Fruit fly (Drosophila melanogaster): Measurements from ENCODE around the gene bab2.
A peak's percentile ranks its signal among the peaks of the same experiment; 100 is the strongest.

Gene bab2

DNA sequence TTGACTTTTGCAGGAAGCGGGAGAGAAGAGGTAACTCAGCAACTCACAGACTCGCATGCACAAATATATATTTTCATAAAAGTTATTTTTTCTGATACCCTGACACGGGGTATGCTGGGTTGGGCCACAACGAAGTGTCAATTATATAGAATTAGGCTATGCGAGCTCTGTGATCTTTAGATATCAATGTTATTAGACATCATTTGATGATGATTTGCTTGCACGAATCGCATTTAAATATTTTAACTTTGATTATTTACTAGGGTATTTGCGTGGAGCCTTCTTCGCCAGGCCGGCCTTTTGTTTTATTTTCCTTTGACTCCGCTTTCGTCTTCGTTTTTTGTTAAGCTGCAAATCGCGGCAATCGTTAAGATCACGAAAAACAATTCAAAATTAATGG is 47.5 kb downstream of the bab2 start (continued):
- TF ChIP-seq vri (GFP tag; optimal IDR thresholded peaks at IDR 0.05) (peak; percentile 74), acj6 (GFP tag; optimal IDR thresholded peaks at IDR 0.05) (peak; percentile 84), CG6808 (GFP tag; optimal IDR thresholded peaks at IDR 0.05) (peak; percentile 85), CG31627 (GFP tag; optimal IDR thresholded peaks at IDR 0.05) (peak; percentile 90), CG9139 (GFP tag; optimal IDR thresholded peaks at IDR 0.05) (peak; percentile 76), CG15336 (GFP tag; IDR thresholded peaks at IDR 0.05) (peak; percentile 30; the same call in 1 of the 2 replicates), spab (GFP tag; optimal IDR thresholded peaks at IDR 0.05) (peak; percentile 81), CG1621 (tag; optimal IDR thresholded peaks at IDR 0.05) (peak; percentile 71), fd59A (GFP tag; optimal IDR thresholded peaks at IDR 0.05) (peak; percentile 80), achi (GFP tag; optimal IDR thresholded peaks at IDR 0.05) (peak; percentile 75), CG11902 (GFP tag; optimal IDR thresholded peaks at IDR 0.05) (peak; percentile 81), CG8119 (GFP tag; IDR thresholded peaks at IDR 0.05) (no peak), Sox14 (GFP tag; optimal IDR thresholded peaks at IDR 0.05) (peak; percentile 81), OdsH (GFP tag; optimal IDR thresholded peaks at IDR 0.05) (peak; percentile 81), svp (GFP tag) (peak; percentile 95), CG6276 (GFP tag; optimal IDR thresholded peaks at IDR 0.05) (no peak), Hr38 (GFP tag; optimal IDR thresholded peaks at IDR 0.05) (no peak), pdm3 (GFP tag; optimal IDR thresholded peaks at IDR 0.05) (peak; percentile 86), CG11762 (GFP tag; optimal IDR thresholded peaks at IDR 0.05; ENCODE audit: insufficient read depth) (peak; percentile 68), topi (GFP tag; optimal IDR thresholded peaks at IDR 0.05) (peak; percentile 85), CG11294 (GFP tag; IDR thresholded peaks at IDR 0.05) (no peak), Hr4 (GFP tag; optimal IDR thresholded peaks at IDR 0.05) (peak; percentile 28)

DNA sequence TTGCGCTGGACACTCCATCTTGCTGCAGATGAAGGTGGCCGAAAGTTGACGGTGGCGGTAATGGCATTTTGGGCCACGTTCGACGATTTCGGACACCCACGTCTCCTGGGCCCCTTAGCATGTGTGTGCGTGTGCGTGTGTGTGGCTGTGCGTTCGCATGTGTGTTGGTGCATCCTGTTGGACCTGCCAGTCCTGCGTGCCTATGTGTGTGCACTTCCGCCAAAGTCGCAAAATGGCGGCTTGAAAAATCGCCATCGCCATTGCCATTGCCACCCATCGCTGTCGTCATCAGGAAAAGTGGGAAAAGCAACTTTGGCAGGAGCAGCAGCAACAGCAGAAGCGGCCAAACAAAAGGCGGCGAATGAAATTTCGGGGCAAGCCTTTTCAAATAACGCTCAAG is 53.3 kb downstream of the bab2 start:
- TF ChIP-seq Lpt (GFP tag; optimal IDR thresholded peaks at IDR 0.05) (no peak), CG11294 (GFP tag; IDR thresholded peaks at IDR 0.05) (no peak), Hr4 (GFP tag; optimal IDR thresholded peaks at IDR 0.05) (no peak), topi (GFP tag; optimal IDR thresholded peaks at IDR 0.05) (no peak), CG4318 (GFP tag; optimal IDR thresholded peaks at IDR 0.05) (no peak), Sox102F (GFP tag; optimal IDR thresholded peaks at IDR 0.05) (no peak), OdsH (GFP tag; optimal IDR thresholded peaks at IDR 0.05) (no peak), Eip93F (GFP tag; optimal IDR thresholded peaks at IDR 0.05) (no peak), fd59A (GFP tag; optimal IDR thresholded peaks at IDR 0.05) (no peak), Ets21C (GFP tag; optimal IDR thresholded peaks at IDR 0.05) (no peak), CG3032 (tag; optimal IDR thresholded peaks at IDR 0.05) (no peak), CG6808 (GFP tag; optimal IDR thresholded peaks at IDR 0.05) (no peak), Blimp-1 (GFP tag; optimal IDR thresholded peaks at IDR 0.05) (no peak), acj6 (GFP tag; optimal IDR thresholded peaks at IDR 0.05) (no peak), CG8319 (GFP tag; optimal IDR thresholded peaks at IDR 0.05) (no peak), CG6792 (GFP tag; optimal IDR thresholded peaks at IDR 0.05) (no peak)

DNA sequence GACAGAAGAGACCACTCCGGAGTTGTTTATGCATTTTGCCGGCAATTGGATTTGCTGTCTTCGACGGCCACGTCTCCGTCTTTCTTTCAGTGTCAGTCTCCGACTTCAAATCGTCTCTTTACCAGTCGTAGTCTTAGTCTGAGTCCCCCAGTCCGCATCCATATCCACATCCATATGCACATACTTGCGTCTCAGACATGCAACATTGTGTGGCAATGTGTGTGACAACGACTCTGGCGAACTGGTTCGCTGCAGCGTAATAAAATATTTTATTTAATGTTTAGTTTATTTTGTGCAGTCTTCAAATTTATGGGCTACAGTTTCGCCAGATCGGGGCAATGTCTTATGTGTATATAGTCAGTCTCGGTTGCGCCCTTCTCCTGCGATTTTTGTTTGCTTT is 55.4 kb downstream of the bab2 start:
- TF ChIP-seq CG32006 (GFP tag; optimal IDR thresholded peaks at IDR 0.05), result peak; percentile 4
- peak; percentile 25 for TF ChIP-seq CG6276 (GFP tag; optimal IDR thresholded peaks at IDR 0.05)
- no peak for TF ChIP-seq Hr4 (GFP tag; optimal IDR thresholded peaks at IDR 0.05)
- peak; percentile 95 for TF ChIP-seq dsx (GFP tag; optimal IDR thresholded peaks at IDR 0.05; ENCODE audit: poor library complexity, severe bottlenecking)

DNA sequence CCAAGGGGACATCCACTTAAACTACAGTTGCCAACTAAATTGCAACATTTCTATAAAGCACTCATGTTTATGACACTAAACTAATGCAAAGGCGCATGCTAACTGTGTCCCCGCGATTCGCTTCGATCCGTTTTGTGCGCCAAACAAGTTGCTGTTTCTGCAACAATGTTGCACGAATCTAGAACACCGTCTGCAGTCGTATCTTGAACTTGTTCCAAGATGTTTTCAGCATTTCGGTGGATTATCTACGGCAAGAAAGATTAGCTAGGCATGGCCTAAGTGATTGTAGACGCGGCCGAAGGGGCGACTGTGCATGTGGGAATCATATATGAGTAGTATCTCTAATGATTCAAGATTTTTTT is 56.9 kb downstream of the bab2 start:
- TF ChIP-seq CG11762 (GFP tag; optimal IDR thresholded peaks at IDR 0.05; ENCODE audit: insufficient read depth), result no peak
- TF ChIP-seq fkh (GFP tag; optimal IDR thresholded peaks at IDR 0.05), result no peak
- TF ChIP-seq acj6 (GFP tag; optimal IDR thresholded peaks at IDR 0.05), result no peak
- TF ChIP-seq dsx (GFP tag; optimal IDR thresholded peaks at IDR 0.05; ENCODE audit: poor library complexity, severe bottlenecking), result peak; percentile 90
